Fruit fly (Drosophila melanogaster): Measurements from ENCODE around the gene CG12502.

CG12502 gene

DNA sequence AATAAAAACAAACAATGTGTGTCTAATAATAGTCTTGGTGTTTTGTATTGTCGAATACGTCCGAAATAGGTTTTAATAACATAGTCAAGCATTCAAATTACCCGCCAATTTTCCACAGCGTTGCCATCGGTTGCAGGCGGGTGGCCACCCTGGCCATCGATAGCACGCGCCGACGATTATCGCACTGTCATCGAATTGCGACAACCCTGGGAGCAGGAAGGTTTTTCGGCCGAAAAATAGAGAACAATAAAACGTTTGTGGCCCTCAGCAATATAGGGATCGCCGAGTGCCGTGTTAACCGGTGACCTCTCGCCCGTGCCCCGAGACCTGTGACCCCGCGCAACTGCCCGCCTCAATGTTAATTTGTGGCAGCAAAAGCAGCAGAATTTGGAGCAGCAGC, 6.5 kb downstream of the CG12502 start, which contains the start of gene Usp10:
TSS of gene Usp10 (plus strand) at position 187 of the 400 bp plus-strand sequence.
- TF ChIP-seq CG1024 (GFP tag; IDR thresholded peaks at IDR 0.05) (no peak), CG8290 (GFP tag; optimal IDR thresholded peaks at IDR 0.05) (no peak), CG8290 (tag; optimal IDR thresholded peaks at IDR 0.05) (peak in 1 of 2 experiments; percentile 47), CG4820 (GFP tag; optimal IDR thresholded peaks at IDR 0.05) (no peak), HLH3B (GFP tag; IDR thresholded peaks at IDR 0.05) (no peak), wor (GFP tag; IDR thresholded peaks at IDR 0.05) (no peak), Med (GFP tag) (peak; percentile 40), CG8388 (GFP tag; optimal IDR thresholded peaks at IDR 0.05) (no peak), CG6689 (GFP tag; IDR thresholded peaks at IDR 0.05) (no peak), CG11456 (GFP tag; IDR thresholded peaks at IDR 0.05) (no peak), pb (GFP tag; optimal IDR thresholded peaks at IDR 0.05) (no peak), CG2116 (GFP tag; optimal IDR thresholded peaks at IDR 0.05) (peak; percentile 88), bbx (GFP tag; IDR thresholded peaks at IDR 0.05; ENCODE audit: partially characterized antibody) (peak; percentile 80), CG7786 (GFP tag; optimal IDR thresholded peaks at IDR 0.05) (no peak), dm (GFP tag; optimal IDR thresholded peaks at IDR 0.05) (peak; percentile 22), Kr (GFP tag; optimal IDR thresholded peaks at IDR 0.05) (no peak), CG34376 (GFP tag; optimal IDR thresholded peaks at IDR 0.05) (no peak), ewg (GFP tag; optimal IDR thresholded peaks at IDR 0.05) (no peak), nom (GFP tag; optimal IDR thresholded peaks at IDR 0.05) (no peak), mld (GFP tag; IDR thresholded peaks at IDR 0.05; ENCODE audit: partially characterized antibody) (peak; percentile 58; the same call in 1 of the 3 replicates), HmgD (GFP tag; optimal IDR thresholded peaks at IDR 0.05) (peak; percentile 25), zf30C (GFP tag; optimal IDR thresholded peaks at IDR 0.05) (no peak), ato (GFP tag; IDR thresholded peaks at IDR 0.05; ENCODE audit: partially characterized antibody) (peak; percentile 82), CG4404 (GFP tag; IDR thresholded peaks at IDR 0.05) (no peak), yki (optimal IDR thresholded peaks at IDR 0.05) (no peak), sob (GFP tag; IDR thresholded peaks at IDR 0.05) (0 out of 2 replicates have a peak, but pooled peaks have one; percentile 7), CG14710 (tag; optimal IDR thresholded peaks at IDR 0.05) (peak; percentile 55), HmgZ (tag; optimal IDR thresholded peaks at IDR 0.05) (peak; percentile 71), exex (tag; optimal IDR thresholded peaks at IDR 0.05) (no peak), BEAF-32 (GFP tag; optimal IDR thresholded peaks at IDR 0.05) (peak; percentile 81), Oli (tag; optimal IDR thresholded peaks at IDR 0.05) (no peak), Dek (tag; optimal IDR thresholded peaks at IDR 0.05) (no peak), CG12659 (GFP tag; optimal IDR thresholded peaks at IDR 0.05) (peak; percentile 58), MESR4 (GFP tag; optimal IDR thresholded peaks at IDR 0.05) (peak; percentile 61), CG13123 (GFP tag; optimal IDR thresholded peaks at IDR 0.05) (no peak), Antp (GFP tag; optimal IDR thresholded peaks at IDR 0.05) (no peak), Fer3 (tag; optimal IDR thresholded peaks at IDR 0.05) (no peak), caup (GFP tag; optimal IDR thresholded peaks at IDR 0.05; ENCODE audit: severe bottlenecking) (no peak), CG10431 (GFP tag; optimal IDR thresholded peaks at IDR 0.05) (no peak), ind (GFP tag; optimal IDR thresholded peaks at IDR 0.05) (no peak), CG10959 (GFP tag; IDR thresholded peaks at IDR 0.05) (no peak), CG31224 (GFP tag; IDR thresholded peaks at IDR 0.05) (no peak), gfzf (GFP tag; optimal IDR thresholded peaks at IDR 0.05) (peak; percentile 26), CG11247 (GFP tag; IDR thresholded peaks at IDR 0.05) (no peak), ro (GFP tag; IDR thresholded peaks at IDR 0.05) (no peak), cg (GFP tag; optimal IDR thresholded peaks at IDR 0.05) (no peak), Pdp1 (GFP tag; optimal IDR thresholded peaks at IDR 0.05) (peak in 1 of 2 experiments; percentile 38), CG11696 (GFP tag; IDR thresholded peaks at IDR 0.05) (0 out of 2 replicates have a peak, but pooled peaks have one; percentile 8), CG7271 (tag; optimal IDR thresholded peaks at IDR 0.05) (no peak), CG10565 (GFP tag; optimal IDR thresholded peaks at IDR 0.05) (no peak), B-H2 (GFP tag; optimal IDR thresholded peaks at IDR 0.05) (no peak)
